Worm (Caenorhabditis elegans) whole organism, L1 larva: Measurements from ENCODE around the gene rpap-3.

Experiments used
- ama-1 ChIP-seq: fragments of 150-350 bp; optimal IDR thresholded peaks from 2 replicates; lab custom pipeline; 2014
- ceh-82 ChIP-seq, 3 experiments: fragments of 150-350 bp in 1 of 3; sonication (generic microtip) in 2 of 3; optimal IDR thresholded peaks; 2 replicates each; lab custom pipeline; 2014 to 2017; ENCODE audit warnings: missing biosample characterization in 3 of 3, missing genetic modification characterization in 3 of 3
- efl-1 ChIP-seq, 4 experiments: fragments of 150-350 bp; optimal IDR thresholded peaks in 3 of 4; peaks in 1 of 4; 1 replicate in 1 of 4; 2 replicates in 3 of 4; lab custom pipeline; 2014; ENCODE audit warnings: missing biosample characterization in 2 of 4, missing genetic modification characterization in 2 of 4, missing genetic modification reagents in 2 of 4
- lin-13 ChIP-seq: fragments of 150-350 bp; optimal IDR thresholded peaks from 2 replicates; lab custom pipeline; 2014; ENCODE audit warnings: missing biosample characterization, missing genetic modification reagents, missing genetic modification characterization
- lin-14 ChIP-seq: fragments of 200-800 bp; sonication (Bioruptor generic); optimal IDR thresholded peaks from 2 replicates; lab custom pipeline; 2018; ENCODE audit warnings: mild to moderate bottlenecking, missing genetic modification characterization, moderate library complexity, missing compliant biosample characterization
- lin-35 ChIP-seq, 2 experiments: fragments of 150-350 bp; optimal IDR thresholded peaks; 2 replicates each; lab custom pipeline; 2014; ENCODE audit warnings: missing biosample characterization in 2 of 2, missing genetic modification characterization in 2 of 2, missing genetic modification reagents in 2 of 2
- lir-3 ChIP-seq: sonication (generic microtip); optimal IDR thresholded peaks from 2 replicates; lab custom pipeline; 2016; ENCODE audit warnings: mild to moderate bottlenecking, missing genetic modification characterization, moderate library complexity, missing compliant biosample characterization; ENCODE audit not compliant: poor library complexity
- nhr-11 ChIP-seq: fragments of 150-350 bp; optimal IDR thresholded peaks from 2 replicates; lab custom pipeline; 2014; ENCODE audit warnings: missing biosample characterization, missing genetic modification characterization
- pqm-1 ChIP-seq: sonication (generic microtip); optimal IDR thresholded peaks from 3 replicates; lab custom pipeline; 2017; ENCODE audit warnings: missing biosample characterization, missing genetic modification characterization
- unc-62 ChIP-seq: fragments of 150-350 bp; optimal IDR thresholded peaks from 2 replicates; lab custom pipeline; 2014; ENCODE audit warnings: missing biosample characterization, missing genetic modification reagents, missing genetic modification characterization

DNA sequence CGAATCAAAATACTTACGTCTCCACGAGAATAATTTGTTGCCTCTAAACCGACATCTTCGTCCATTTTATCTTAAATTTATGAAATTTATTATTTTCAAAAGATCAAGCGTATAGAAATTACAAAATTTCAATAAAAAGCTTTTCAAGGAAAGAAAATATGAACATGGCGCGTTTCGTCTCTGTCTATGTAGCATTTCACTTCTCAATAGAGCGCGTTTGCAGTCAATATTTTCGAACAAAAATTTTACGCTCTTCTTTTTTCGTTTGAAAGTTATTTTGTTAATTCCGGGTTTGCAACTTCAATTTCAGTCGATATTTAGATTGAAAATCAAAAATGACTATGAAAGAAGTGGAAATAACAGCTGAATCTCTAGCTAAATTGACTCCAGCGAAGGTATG, 4.6 kb downstream of the rpap-3 start, which contains the start of the genes hcf-1 and swd-2.2:
- TF ChIP-seq pqm-1 (tag; lab: Kevin White, UChicago): no peak
- TF ChIP-seq efl-1 (optimal IDR thresholded peaks at IDR 0.05; lab: Kevin White, UChicago): peak; percentile 33 to 50
- peak; percentile 64 to 95 for TF ChIP-seq efl-1 (GFP tag; optimal IDR thresholded peaks at IDR 0.05 in 1 of 2; lab: Kevin White, UChicago)
- peak; percentile 41 to 79 for TF ChIP-seq lin-35 (GFP tag; optimal IDR thresholded peaks at IDR 0.05; lab: Kevin White, UChicago)
- no peak for TF ChIP-seq unc-62
- TF ChIP-seq lin-13 (GFP tag; lab: Kevin White, UChicago): no peak
- no peak for TF ChIP-seq lin-14 (GFP tag; lab: Kevin White, UChicago)
- no peak for TF ChIP-seq ama-1 (lab: Kevin White, UChicago)
- no peak for TF ChIP-seq lir-3 (tag; lab: Kevin White, UChicago)
- TF ChIP-seq ceh-82 (tag; optimal IDR thresholded peaks at IDR 0.05; lab: Kevin White, UChicago): peak in 1 of 3 experiments; percentile 18
- TF ChIP-seq nhr-11 (tag; lab: Kevin White, UChicago): no peak
